Worm (Caenorhabditis elegans) whole organism, dauer: ENCODE measurements around the gene pxn-2.

Experiments used
- unc-62 ChIP-seq: sonication (generic microtip); optimal IDR thresholded peaks from 2 replicates; lab custom pipeline; 2017; ENCODE audit warnings: missing biosample characterization, missing genetic modification reagents, missing genetic modification characterization

pxn-2 gene

DNA sequence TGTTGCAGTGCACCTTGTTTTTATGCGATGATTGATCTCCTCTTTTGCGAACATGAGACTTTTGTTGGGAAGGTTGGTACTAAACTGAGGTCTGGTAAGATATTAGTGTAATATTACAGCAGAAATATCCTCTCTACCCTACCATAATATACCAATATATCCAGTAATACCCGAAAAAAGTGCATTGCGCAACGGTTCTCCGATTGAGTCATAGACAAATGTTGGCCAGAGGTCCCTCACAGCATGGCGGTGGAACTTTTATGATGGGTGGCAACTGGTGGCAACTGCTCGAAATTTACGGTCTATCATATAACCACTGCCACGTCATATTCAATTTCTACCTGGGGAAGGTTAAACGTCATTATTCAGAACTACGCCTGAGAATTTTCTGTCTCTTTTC lies 10.2 kb upstream of the pxn-2 start:
- TF ChIP-seq unc-62 = no peak

DNA sequence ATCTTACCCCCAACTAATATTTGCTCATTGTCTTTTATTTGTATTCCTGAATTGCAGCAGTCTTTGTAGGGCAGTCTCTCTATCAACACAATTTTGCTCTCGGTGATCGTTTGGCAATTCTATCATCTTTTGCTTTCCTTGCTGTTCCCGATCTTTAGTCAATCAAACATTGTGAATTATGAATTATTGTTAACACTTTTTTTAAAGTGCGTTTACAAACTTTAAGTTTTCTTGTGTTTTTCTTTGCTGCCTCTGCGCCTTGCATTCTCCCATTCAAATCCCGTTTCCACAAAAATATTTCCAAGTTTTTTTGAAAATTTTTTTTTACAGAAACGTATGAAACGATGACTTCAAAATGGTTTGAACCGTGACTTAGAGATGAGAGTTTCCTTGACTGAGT lies 3.0 kb upstream of the pxn-2 start, which contains the start of gene ver-4:
Gene ver-4, plus strand, starts transcription at position 301 of the 400 bp plus-strand sequence.
- no peak for TF ChIP-seq unc-62

DNA sequence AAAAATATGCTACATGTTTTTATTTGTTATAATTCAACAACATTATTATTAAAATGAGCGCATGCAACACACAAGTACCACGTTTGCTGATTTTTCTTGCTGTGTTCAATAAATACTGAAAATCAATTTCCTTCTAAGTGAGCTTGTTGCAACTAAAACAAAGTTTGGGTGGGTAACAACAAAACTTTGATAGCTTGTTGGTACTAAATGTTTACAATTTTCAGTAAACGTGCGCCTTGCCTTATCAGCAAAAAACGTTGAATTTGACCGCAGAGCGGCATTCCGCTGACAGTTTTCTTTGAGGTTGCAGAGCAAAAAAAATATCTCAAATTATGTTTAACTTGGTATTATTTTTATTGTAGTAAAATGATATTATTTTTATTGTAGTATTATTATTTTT lies 2.3 kb upstream of the pxn-2 start:
- TF ChIP-seq unc-62 = no peak

DNA sequence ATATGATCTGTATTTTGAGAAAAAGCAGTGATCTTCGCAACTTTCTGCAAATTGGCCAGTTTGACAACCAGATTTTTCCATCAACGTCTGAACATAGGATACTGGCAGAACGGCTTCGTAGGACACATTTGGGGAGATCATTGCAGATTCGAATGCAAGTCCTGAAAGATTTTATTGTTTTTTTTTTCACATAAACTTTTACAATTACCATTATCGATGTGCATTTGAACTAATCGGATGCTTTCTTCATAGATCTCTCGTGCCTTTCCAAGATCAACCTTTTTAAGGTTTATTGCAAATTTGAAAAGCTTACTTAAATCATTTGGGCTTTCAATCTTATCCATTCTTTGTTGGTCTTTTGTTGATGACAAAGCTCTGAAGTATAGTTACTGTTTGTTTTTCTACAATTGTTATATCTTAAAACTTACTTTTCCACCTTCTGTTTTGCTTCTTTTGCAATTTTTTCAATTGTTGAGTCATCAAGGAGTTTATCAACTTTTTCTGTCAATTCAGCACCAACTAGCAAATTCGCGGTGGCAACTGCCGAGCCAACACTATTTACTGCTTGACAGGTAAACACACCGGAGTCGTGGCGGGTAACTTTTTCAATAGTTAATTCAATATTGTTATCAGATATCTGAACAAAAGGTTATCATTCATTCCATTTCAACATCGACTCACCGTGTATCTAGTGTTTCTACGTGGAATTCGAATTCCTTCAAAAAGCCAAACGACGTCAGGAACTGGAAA lies 2.5 kb downstream of the pxn-2 start:
- no peak for TF ChIP-seq unc-62

- no peak for TF ChIP-seq unc-62
These were observed 8.0 kb downstream of the pxn-2 start for ce11 chrX:10971118-10971517.

DNA sequence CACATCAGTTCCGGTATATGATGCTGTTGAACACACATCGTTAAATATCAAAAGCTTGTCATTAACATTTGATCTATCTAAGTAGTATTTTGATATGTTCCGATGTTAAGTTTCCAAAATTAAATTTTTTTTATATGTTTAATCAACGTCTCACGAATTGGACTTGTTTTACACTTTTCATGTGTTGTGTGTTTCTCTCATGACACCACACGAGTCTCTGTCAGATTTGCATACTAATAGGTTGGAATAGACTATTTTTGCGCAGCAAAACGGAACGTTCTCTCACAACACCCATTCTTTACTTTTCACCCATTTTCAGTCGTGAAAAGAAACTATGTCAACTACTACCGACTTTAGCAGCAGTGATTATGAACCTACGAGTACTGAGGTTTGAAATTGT lies 8.5 kb downstream of the pxn-2 start, which contains the start of gene K09C8.8:
Gene K09C8.8, plus strand, starts transcription at position 301 of the 400 bp plus-strand sequence.
- no peak for TF ChIP-seq unc-62

DNA sequence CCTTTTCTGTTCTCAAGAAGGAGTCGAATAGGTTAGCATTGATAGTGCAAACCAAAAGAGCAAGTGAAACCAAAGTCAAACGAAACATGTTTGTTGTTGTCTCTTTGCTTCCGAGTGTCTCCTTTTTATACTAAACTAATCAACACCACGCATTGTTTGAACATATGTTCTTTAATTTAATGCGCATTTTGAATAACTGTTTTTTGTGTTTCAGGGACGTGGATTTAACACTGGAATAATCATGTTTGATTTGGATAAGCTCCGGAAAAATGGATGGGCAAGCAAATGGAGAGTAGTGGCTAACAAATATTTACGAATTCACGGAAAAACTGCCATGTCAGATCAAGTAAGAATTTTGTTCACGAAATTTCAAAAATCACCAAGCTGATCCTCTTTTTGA lies 11.4 kb downstream of the pxn-2 start, which contains the start of gene K09C8.9:
Gene K09C8.9, minus strand, starts transcription at position 101 of the 400 bp plus-strand sequence.
- TF ChIP-seq unc-62 = no peak

ce11 chrX:10966251-10966650 lies 12.8 kb downstream of the pxn-2 start, which contains the start of gene lge-1:
TSS of gene lge-1 (plus strand) at chrX:10966551.
- no peak for TF ChIP-seq unc-62

DNA sequence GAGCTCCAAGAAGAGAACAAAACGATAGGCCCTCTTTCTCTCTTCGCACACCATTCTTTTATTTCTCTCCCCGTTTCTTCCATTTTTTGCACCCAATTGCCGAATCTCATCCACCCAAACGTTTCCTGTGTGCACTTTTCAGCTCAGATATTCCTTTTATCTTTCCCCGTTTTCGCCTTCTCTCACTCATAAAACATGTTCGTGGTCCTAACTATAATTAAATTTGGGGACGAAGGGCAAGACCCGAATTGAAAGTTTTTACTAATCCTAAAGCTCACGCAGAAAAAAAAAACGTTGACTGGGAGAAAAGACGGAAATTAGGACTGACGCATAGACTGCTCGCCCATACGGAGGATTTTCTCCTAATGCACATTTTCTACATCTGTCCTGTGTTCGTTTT lies 13.6 kb downstream of the pxn-2 start:
- TF ChIP-seq unc-62 = no peak

ce11 chrX:10963453-10964046 lies 15.5 kb downstream of the pxn-2 start, which contains the start of gene nas-10:
TSS of gene nas-10 (minus strand) at chrX:10963503.
- no peak for TF ChIP-seq unc-62

DNA sequence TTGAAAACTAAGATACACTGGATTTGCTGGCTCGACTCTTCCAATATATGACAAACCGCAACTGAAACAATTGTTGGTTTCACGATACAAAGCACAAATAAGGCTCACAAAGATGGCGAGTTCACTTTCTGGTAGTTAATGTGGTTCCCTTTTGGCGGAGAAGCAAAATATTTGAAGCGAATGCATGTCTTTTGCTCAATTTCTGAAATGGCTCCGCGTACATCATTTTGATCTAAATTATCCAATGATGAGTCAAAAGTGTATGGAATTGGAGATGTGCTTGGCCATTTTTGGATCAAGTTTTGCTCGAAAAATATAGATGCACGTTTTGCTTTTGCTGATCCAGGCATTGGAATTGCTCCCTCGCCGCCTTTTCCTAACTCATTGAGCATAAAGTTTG lies 17.4 kb downstream of the pxn-2 start:
- TF ChIP-seq unc-62 = no peak

- no peak for TF ChIP-seq unc-62
These were observed 19.9 kb downstream of the pxn-2 start, which contains the start of gene K09C8.2 for ce11 chrX:10959136-10959535. TSS of gene K09C8.2 (plus strand) at chrX:10959436.

- no peak for TF ChIP-seq unc-62
These were observed 20.7 kb downstream of the pxn-2 start, which contains the start of gene nlp-19 for ce11 chrX:10958427-10958826. TSS of gene nlp-19 (plus strand) at chrX:10958727.

ce11 chrX:10956972-10957678 lies 22.0 kb downstream of the pxn-2 start:
- no peak for TF ChIP-seq unc-62

ce11 chrX:10953834-10954233 lies 25.3 kb downstream of the pxn-2 start, which contains the start of gene pbo-4:
TSS of gene pbo-4 (plus strand) at chrX:10954134.
- no peak for TF ChIP-seq unc-62

ce11 chrX:10951922-10952321 lies 27.2 kb downstream of the pxn-2 start:
- no peak for TF ChIP-seq unc-62

ce11 chrX:10951168-10951567 lies 27.9 kb downstream of the pxn-2 start, which contains the start of gene K09C8.7:
TSS of gene K09C8.7 (minus strand) at chrX:10951393.
- TF ChIP-seq unc-62 = no peak
